Worm (Caenorhabditis elegans): Measurements from ENCODE around the gene K08C7.1.

ce11 chrIV:10620811-10621210, 35.8 kb upstream of the K08C7.1 start, which contains the start of gene R09H10.7:
- no peak for TF ChIP-seq lsy-2 (tag; optimal IDR thresholded peaks at IDR 0.05)
- TF ChIP-seq nhr-12 (tag; optimal IDR thresholded peaks at IDR 0.05) = no peak
- TF ChIP-seq unc-62 (GFP tag; optimal IDR thresholded peaks at IDR 0.05) = no peak
- no peak for TF ChIP-seq alr-1 (tag; optimal IDR thresholded peaks at IDR 0.05; ENCODE audit: borderline replicate concordance)
- TF ChIP-seq ceh-8 (GFP tag; optimal IDR thresholded peaks at IDR 0.05) = no peak
- no peak for TF ChIP-seq skn-1 (tag; optimal IDR thresholded peaks at IDR 0.05)
- TF ChIP-seq fos-1 (tag; optimal IDR thresholded peaks at IDR 0.05) = no peak
- TF ChIP-seq lin-14 (GFP tag; optimal IDR thresholded peaks at IDR 0.05) = no peak
- no peak for TF ChIP-seq nhr-28 (tag; optimal IDR thresholded peaks at IDR 0.05)
- TF ChIP-seq unc-30 (tag; optimal IDR thresholded peaks at IDR 0.05) = no peak
- no peak for TF ChIP-seq aha-1 (tag; optimal IDR thresholded peaks at IDR 0.05)
- TF ChIP-seq lin-35 (GFP tag; optimal IDR thresholded peaks at IDR 0.05) = no peak
- TF ChIP-seq nhr-237 (tag; optimal IDR thresholded peaks at IDR 0.05) = no peak
- TF ChIP-seq mep-1 (tag; optimal IDR thresholded peaks at IDR 0.05) = no peak
